Fruit fly (Drosophila melanogaster) whole organism, wandering third instar larva: ENCODE results near the gene CG9706.

ENCODE experiments used
- CG9705 ChIP-seq: fragments of 200-800 bp; sonication (Bioruptor generic); optimal IDR thresholded peaks from 2 replicates; lab custom pipeline; 2018; ENCODE audit warnings: missing biosample characterization, mild to moderate bottlenecking, missing genetic modification characterization
- CrebA ChIP-seq: fragments of 200-800 bp; sonication (Bioruptor generic); optimal IDR thresholded peaks from 2 replicates; lab custom pipeline; 2016; ENCODE audit warnings: missing biosample characterization, mild to moderate bottlenecking, missing genetic modification characterization, borderline replicate concordance
- Dfd ChIP-seq: fragments of >200 bp; optimal IDR thresholded peaks from 2 replicates; lab custom pipeline; 2017; ENCODE audit warnings: missing biosample characterization, missing genetic modification characterization
- GATAd ChIP-seq: sonication (Bioruptor generic); optimal IDR thresholded peaks from 2 replicates; lab custom pipeline; 2016; ENCODE audit warnings: missing biosample characterization, missing genetic modification characterization
- HLH106 ChIP-seq: fragments of 200-800 bp; optimal IDR thresholded peaks from 3 replicates; lab custom pipeline; 2019; ENCODE audit warnings: missing biosample characterization, mild to moderate bottlenecking, missing genetic modification characterization, moderate library complexity
- Hnf4 ChIP-seq: fragments of 200-800 bp; sonication (Bioruptor generic); optimal IDR thresholded peaks from 2 replicates; lab custom pipeline; 2016; ENCODE audit warnings: missing biosample characterization, mild to moderate bottlenecking, missing genetic modification characterization
- Hr78 ChIP-seq: fragments of >200 bp; optimal IDR thresholded peaks from 2 replicates; lab custom pipeline; 2017; ENCODE audit warnings: missing biosample characterization, missing genetic modification characterization
- Hr83 ChIP-seq: fragments of 200-300 bp; sonication (Bioruptor generic); optimal IDR thresholded peaks from 2 replicates; lab custom pipeline; 2016; ENCODE audit warnings: missing biosample characterization, mild to moderate bottlenecking, missing genetic modification characterization, moderate library complexity; ENCODE audit not compliant: poor library complexity, severe bottlenecking
- Jra ChIP-seq: sonication (Bioruptor generic); optimal IDR thresholded peaks from 2 replicates; lab custom pipeline; 2016; ENCODE audit warnings: missing biosample characterization, missing genetic modification characterization
- Mio ChIP-seq: sonication (Bioruptor generic); optimal IDR thresholded peaks from 2 replicates; lab custom pipeline; 2016; ENCODE audit warnings: missing biosample characterization, missing genetic modification characterization
- Myc ChIP-seq: fragments of >200 bp; optimal IDR thresholded peaks from 2 replicates; lab custom pipeline; 2017
- N ChIP-seq: fragments of >200 bp; optimal IDR thresholded peaks from 2 replicates; lab custom pipeline; 2018; ENCODE audit warnings: missing biosample characterization, missing external identifiers, missing genetic modification characterization
- OdsH ChIP-seq: fragments of 200-800 bp; sonication (Bioruptor generic); optimal IDR thresholded peaks from 2 replicates; lab custom pipeline; 2016; ENCODE audit warnings: missing biosample characterization, mild to moderate bottlenecking, missing genetic modification characterization
- Rel ChIP-seq, 2 experiments: fragments of 200-800 bp; sonication (Bioruptor generic) in 1 of 2; optimal IDR thresholded peaks; 2 replicates in 1 of 2; 3 replicates in 1 of 2; lab custom pipeline; 2016 to 2019; ENCODE audit warnings: mild to moderate bottlenecking in 2 of 2, missing biosample characterization in 2 of 2, missing genetic modification characterization in 2 of 2, moderate library complexity in 1 of 2
- Sp1 ChIP-seq: fragments of 200-800 bp; sonication (Bioruptor generic); optimal IDR thresholded peaks from 3 replicates; lab custom pipeline; 2019; ENCODE audit warnings: missing biosample characterization, mild to moderate bottlenecking, missing genetic modification characterization, moderate library complexity
- Vsx2 ChIP-seq: fragments of 200-300, 225-300 bp; sonication (Bioruptor generic); optimal IDR thresholded peaks from 2 replicates; lab custom pipeline; 2018; ENCODE audit warnings: missing biosample characterization, missing genetic modification characterization; ENCODE audit not compliant: partially characterized antibody
- br ChIP-seq: fragments of 200-800 bp; sonication (Bioruptor generic); optimal IDR thresholded peaks from 2 replicates; lab custom pipeline; 2016; ENCODE audit warnings: missing biosample characterization, missing genetic modification characterization
- dl ChIP-seq, 2 experiments: fragments of 175-275, 200-275 bp in 1 of 2; fragments of 200-275 bp in 1 of 2; sonication (Bioruptor generic); optimal IDR thresholded peaks; lab custom pipeline; 2018; ENCODE audit warnings: mild to moderate bottlenecking in 2 of 2, missing biosample characterization in 2 of 2, missing genetic modification characterization in 2 of 2, moderate library complexity in 2 of 2; ENCODE audit not compliant: partially characterized antibody in 2 of 2, insufficient read depth in 1 of 2
- dmrt93B ChIP-seq: fragments of 200-800 bp; sonication (Bioruptor generic); optimal IDR thresholded peaks from 2 replicates; lab custom pipeline; 2018; ENCODE audit warnings: missing biosample characterization, mild to moderate bottlenecking, missing genetic modification characterization
- foxo ChIP-seq, 2 experiments: fragments of 200-800 bp; sonication (Bioruptor generic); optimal IDR thresholded peaks; 2 replicates in 1 of 2; 3 replicates in 1 of 2; lab custom pipeline; 2016 to 2017; ENCODE audit warnings: missing biosample characterization in 2 of 2, missing genetic modification characterization in 2 of 2
- fru ChIP-seq: fragments of 200-800 bp; sonication (Bioruptor generic); optimal IDR thresholded peaks from 3 replicates; lab custom pipeline; 2016; ENCODE audit warnings: missing biosample characterization, mild to moderate bottlenecking, missing genetic modification characterization
- h ChIP-seq: fragments of 200-800 bp; sonication (Bioruptor generic); optimal IDR thresholded peaks from 3 replicates; lab custom pipeline; 2016; ENCODE audit warnings: missing biosample characterization, mild to moderate bottlenecking, missing genetic modification characterization
- jim ChIP-seq: fragments of 175-275, 200-325 bp; sonication (Bioruptor generic); optimal IDR thresholded peaks from 2 replicates; lab custom pipeline; 2016; ENCODE audit warnings: missing biosample characterization, mild to moderate bottlenecking, missing genetic modification characterization
- pan ChIP-seq: fragments of >200 bp; optimal IDR thresholded peaks from 2 replicates; lab custom pipeline; 2017
- psq ChIP-seq: fragments of 200-800 bp; sonication (Bioruptor generic); optimal IDR thresholded peaks from 3 replicates; lab custom pipeline; 2017; ENCODE audit warnings: missing biosample characterization, mild to moderate bottlenecking, missing genetic modification characterization, moderate library complexity
- rgr ChIP-seq: fragments of 200-800 bp; sonication (Bioruptor generic); optimal IDR thresholded peaks from 3 replicates; lab custom pipeline; 2016; ENCODE audit warnings: missing biosample characterization, mild to moderate bottlenecking, missing genetic modification characterization
- sage ChIP-seq: fragments of 200-800 bp; sonication (Bioruptor generic); optimal IDR thresholded peaks from 2 replicates; lab custom pipeline; 2016; ENCODE audit warnings: missing biosample characterization, mild to moderate bottlenecking, missing genetic modification characterization
- woc ChIP-seq: sonication (Bioruptor generic); optimal IDR thresholded peaks from 2 replicates; lab custom pipeline; 2016; ENCODE audit warnings: missing biosample characterization, mild to moderate bottlenecking, missing genetic modification characterization

CG9706 gene

dm6 chr3L:16801499-16802452 is 19.0 kb downstream of the CG9706 start (continued):
- no peak for TF ChIP-seq GATAd

- TF ChIP-seq CrebA (no peak), sage (GFP tag; lab: Kevin White, UChicago) (no peak), dmrt93B (GFP tag; lab: Kevin White, UChicago) (no peak), jim (GFP tag; lab: Kevin White, UChicago) (no peak), pan (lab: Kevin White, UChicago) (no peak), Jra (no peak), psq (no peak), Hr78 (GFP tag; lab: Kevin White, UChicago) (no peak), Vsx2 (no peak), N (GFP tag; lab: Kevin White, UChicago) (no peak)
Measured at dm6 chr3L:16803273-16803672, 20.5 kb downstream of the CG9706 start.

- TF ChIP-seq Hnf4 (GFP tag; lab: Kevin White, UChicago) (peak; percentile 43), Hr83 (GFP tag; lab: Kevin White, UChicago) (peak; percentile 48), Mio (GFP tag; lab: Kevin White, UChicago) (peak; percentile 16), foxo (GFP tag; optimal IDR thresholded peaks at IDR 0.05; lab: Kevin White, UChicago) (peak; percentile 22 to 27), br (peak; percentile 90), OdsH (GFP tag; lab: Kevin White, UChicago) (peak; percentile 25), Dfd (no peak), CrebA (peak; percentile 84), h (GFP tag; lab: Kevin White, UChicago) (peak; percentile 72), woc (GFP tag; lab: Kevin White, UChicago) (no peak), dmrt93B (GFP tag; lab: Kevin White, UChicago) (no peak), CG9705 (GFP tag; lab: Kevin White, UChicago) (peak; percentile 7), rgr (GFP tag; lab: Kevin White, UChicago) (peak; percentile 54), Rel (GFP tag; optimal IDR thresholded peaks at IDR 0.05; lab: Kevin White, UChicago) (no peak), Rel (tag; optimal IDR thresholded peaks at IDR 0.05; lab: Kevin White, UChicago) (peak; percentile 81), fru (GFP tag; lab: Kevin White, UChicago) (peak; percentile 52), dl (GFP tag; optimal IDR thresholded peaks at IDR 0.05; lab: Kevin White, UChicago; ENCODE audit: insufficient read depth in 1 of 2, partially characterized antibody in 2 of 2) (peak in 1 of 2 experiments; percentile 69), Myc (lab: Kevin White, UChicago) (no peak), HLH106 (tag; lab: Kevin White, UChicago) (peak; percentile 59), Sp1 (GFP tag; lab: Kevin White, UChicago) (peak; percentile 73)
Measured at dm6 chr3L:16803708-16804350, 21.0 kb downstream of the CG9706 start.

- TF ChIP-seq CG9705 (GFP tag; lab: Kevin White, UChicago), result no peak
- no peak for TF ChIP-seq Rel (GFP tag; optimal IDR thresholded peaks at IDR 0.05; lab: Kevin White, UChicago)
- peak; percentile 9 for TF ChIP-seq Rel (tag; optimal IDR thresholded peaks at IDR 0.05; lab: Kevin White, UChicago)
Measured at dm6 chr3L:16804627-16805026, 21.8 kb downstream of the CG9706 start, which contains the start of gene nudC. Gene nudC, plus strand, starts transcription at chr3L:16804994.
